Fruit fly (Drosophila melanogaster): ENCODE data around the gene HINT1.

dm6 chr2L:2751904-2752459, 18.0 kb upstream of the HINT1 start, which contains the start of gene Bacc:
- TF ChIP-seq pan (optimal IDR thresholded peaks at IDR 0.05): no peak
- TF ChIP-seq psq (optimal IDR thresholded peaks at IDR 0.05): no peak
- no peak for TF ChIP-seq CG8478 (optimal IDR thresholded peaks at IDR 0.05)
- no peak for TF ChIP-seq Dll (optimal IDR thresholded peaks at IDR 0.05)
- TF ChIP-seq usp (GFP tag; optimal IDR thresholded peaks at IDR 0.05): no peak
- TF ChIP-seq EcR (GFP tag; optimal IDR thresholded peaks at IDR 0.05): no peak
